Worm (Caenorhabditis elegans): ENCODE data around the gene cdk-1.

Gene cdk-1

DNA sequence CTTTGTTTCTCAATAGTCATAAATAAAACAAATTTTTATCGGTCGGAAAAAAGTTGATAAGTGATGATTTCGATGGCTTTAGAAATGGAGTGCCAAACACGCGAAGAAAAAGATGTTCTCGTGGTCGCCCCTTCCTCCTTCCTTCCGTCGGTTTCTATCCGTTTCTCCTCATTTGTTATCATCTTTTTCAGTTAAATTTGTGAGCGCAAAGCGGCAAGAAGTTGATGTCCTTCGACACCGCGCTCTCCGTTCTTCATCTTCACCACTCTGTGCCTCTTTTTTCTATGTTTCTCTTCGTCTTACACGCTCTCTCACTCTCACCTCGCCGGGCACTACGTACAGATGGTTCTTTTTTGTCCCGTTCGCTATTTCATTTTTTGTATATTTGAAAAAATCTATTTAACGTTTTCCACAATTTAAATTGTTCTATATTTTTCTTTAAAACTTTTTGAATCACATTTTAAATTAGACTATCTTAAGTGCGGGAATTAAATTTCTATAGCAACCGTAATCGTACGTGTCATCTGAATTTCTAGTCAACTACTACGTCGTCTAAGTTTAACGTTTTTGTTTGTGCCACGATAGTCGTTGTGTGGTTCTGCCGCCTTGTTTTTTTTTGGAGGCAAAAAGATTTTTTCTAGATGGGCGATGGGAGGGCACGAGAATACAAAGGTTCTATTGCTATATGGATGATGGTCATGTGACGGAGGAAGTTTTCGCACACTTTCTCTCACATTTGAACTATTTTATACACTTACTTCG, 48.5 kb upstream of the cdk-1 start:
- TF ChIP-seq egl-27 (tag; optimal IDR thresholded peaks at IDR 0.05): no peak
- peak; percentile 45 for TF ChIP-seq fkh-10 (GFP tag; optimal IDR thresholded peaks at IDR 0.05)
- TF ChIP-seq ama-1 (optimal IDR thresholded peaks at IDR 0.05): no peak
- TF ChIP-seq nhr-28 (tag; optimal IDR thresholded peaks at IDR 0.05): no peak
- TF ChIP-seq lin-35 (GFP tag; optimal IDR thresholded peaks at IDR 0.05): peak in 1 of 2 experiments; percentile 29
- TF ChIP-seq snu-23 (GFP tag; optimal IDR thresholded peaks at IDR 0.05): peak; percentile 1
- no peak for TF ChIP-seq ets-5 (GFP tag; IDR thresholded peaks at IDR 0.05)
- TF ChIP-seq blmp-1 (tag; optimal IDR thresholded peaks at IDR 0.05): peak; percentile 36
- TF ChIP-seq efl-1 (optimal IDR thresholded peaks at IDR 0.05): peak in 1 of 2 experiments; percentile 1
- peak in 1 of 2 experiments; percentile 73 for TF ChIP-seq efl-1 (GFP tag; optimal IDR thresholded peaks at IDR 0.05 in 1 of 2)
- TF ChIP-seq lin-14 (GFP tag; optimal IDR thresholded peaks at IDR 0.05): peak; percentile 91
- no peak for TF ChIP-seq nhr-237 (tag; optimal IDR thresholded peaks at IDR 0.05)
- peak; percentile 1 for TF ChIP-seq skn-1 (tag; optimal IDR thresholded peaks at IDR 0.05)
- peak; percentile 36 for TF ChIP-seq nhr-71 (tag; optimal IDR thresholded peaks at IDR 0.05)
- peak in 1 of 2 experiments; percentile 19 for TF ChIP-seq mdl-1 (tag; optimal IDR thresholded peaks at IDR 0.05)
- TF ChIP-seq fos-1 (tag; optimal IDR thresholded peaks at IDR 0.05): no peak
- TF ChIP-seq nhr-90 (tag; optimal IDR thresholded peaks at IDR 0.05; ENCODE audit: poor library complexity): no peak
- TF ChIP-seq F16B12.6 (tag; optimal IDR thresholded peaks at IDR 0.05): no peak
- peak; percentile 30 for TF ChIP-seq pag-3 (tag; optimal IDR thresholded peaks at IDR 0.05; ENCODE audit: borderline replicate concordance, insufficient read depth)
- TF ChIP-seq mep-1 (tag; optimal IDR thresholded peaks at IDR 0.05): peak; percentile 7
- no peak for TF ChIP-seq unc-62 (GFP tag; optimal IDR thresholded peaks at IDR 0.05)
- peak in 1 of 6 experiments; percentile 43 for TF ChIP-seq elt-3 (tag; optimal IDR thresholded peaks at IDR 0.05)
- peak; percentile 17 for TF ChIP-seq rnt-1 (tag; optimal IDR thresholded peaks at IDR 0.05)
- TF ChIP-seq jun-1 (tag; optimal IDR thresholded peaks at IDR 0.05): no peak
- TF ChIP-seq C34B4.2 (tag; optimal IDR thresholded peaks at IDR 0.05): no peak
- TF ChIP-seq nhr-85 (tag): peak; percentile 71

DNA sequence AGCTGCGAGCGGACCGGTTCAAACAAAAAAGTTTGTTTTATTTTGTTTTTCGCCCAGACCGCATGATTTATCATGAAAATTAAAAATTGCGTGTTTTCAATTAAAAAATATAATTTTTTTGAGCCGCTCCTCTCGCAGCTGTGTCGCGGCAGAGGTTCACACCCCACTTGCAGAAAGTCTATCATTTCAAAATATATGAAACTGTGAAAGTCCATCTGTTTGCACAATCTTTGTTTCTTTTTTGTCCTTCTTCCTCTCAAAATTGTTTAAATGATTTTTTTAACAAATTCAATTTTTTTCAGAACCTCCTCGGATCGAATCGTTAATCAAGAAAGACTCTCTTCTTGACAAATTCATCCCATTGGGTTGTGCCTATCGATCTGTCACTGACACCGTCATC, 47.7 kb upstream of the cdk-1 start, which contains the start of gene tlk-1:
Gene tlk-1, plus strand, starts transcription at position 301 of the 400 bp plus-strand sequence.
- TF ChIP-seq tbx-2 (tag; optimal IDR thresholded peaks at IDR 0.05): no peak
- no peak for TF ChIP-seq mdl-1 (tag; optimal IDR thresholded peaks at IDR 0.05)
- no peak for TF ChIP-seq nhr-71 (tag; optimal IDR thresholded peaks at IDR 0.05)
- TF ChIP-seq hlh-4 (tag; optimal IDR thresholded peaks at IDR 0.05): no peak
- TF ChIP-seq mab-9 (GFP tag; IDR thresholded peaks at IDR 0.05): no peak
- TF ChIP-seq Y116A8C.19 (tag; optimal IDR thresholded peaks at IDR 0.05; ENCODE audit: borderline replicate concordance): no peak
- TF ChIP-seq irx-1 (tag; optimal IDR thresholded peaks at IDR 0.05): no peak
- TF ChIP-seq unc-130 (tag; optimal IDR thresholded peaks at IDR 0.05): no peak
- TF ChIP-seq grh-1 (GFP tag; IDR thresholded peaks at IDR 0.05): no peak
- no peak for TF ChIP-seq skn-1 (tag; optimal IDR thresholded peaks at IDR 0.05)
- TF ChIP-seq nhr-90 (tag; optimal IDR thresholded peaks at IDR 0.05; ENCODE audit: poor library complexity): no peak

DNA sequence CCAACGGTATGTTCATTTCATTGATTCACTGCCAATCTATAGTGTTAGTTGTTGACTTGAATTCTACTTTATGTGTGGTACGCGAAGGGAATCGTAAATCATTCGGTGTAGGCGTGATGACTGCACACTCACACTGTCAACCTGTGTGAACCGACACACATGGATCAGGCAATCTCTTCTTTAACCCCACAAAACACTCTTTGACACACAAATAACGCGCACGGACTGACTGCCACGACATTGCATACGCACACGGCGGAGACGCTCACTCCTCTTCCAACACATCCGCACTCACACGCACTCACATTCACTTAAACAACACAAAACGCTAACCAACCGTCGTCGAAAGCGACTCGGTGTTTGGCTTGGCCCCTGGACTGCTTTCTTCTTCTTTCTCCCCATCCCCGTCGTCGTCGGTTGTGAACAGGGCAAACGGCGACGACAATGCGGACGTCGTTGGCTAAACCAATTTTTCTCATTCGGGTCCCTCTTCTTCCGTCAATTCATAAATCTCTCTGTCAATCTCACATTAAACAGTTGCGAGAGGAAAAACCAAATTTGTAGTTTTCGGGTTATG, 47.1 kb upstream of the cdk-1 start:
- no peak for TF ChIP-seq zag-1 (tag; optimal IDR thresholded peaks at IDR 0.05)
- no peak for TF ChIP-seq nhr-11 (tag; optimal IDR thresholded peaks at IDR 0.05)
- no peak for TF ChIP-seq xbp-1 (tag; optimal IDR thresholded peaks at IDR 0.05)
- TF ChIP-seq nhr-71 (tag; optimal IDR thresholded peaks at IDR 0.05): no peak
- no peak for TF ChIP-seq ceh-82 (tag; optimal IDR thresholded peaks at IDR 0.05)
- TF ChIP-seq irx-1 (tag; optimal IDR thresholded peaks at IDR 0.05): no peak
- peak; percentile 19 for TF ChIP-seq blmp-1 (tag; optimal IDR thresholded peaks at IDR 0.05)
- TF ChIP-seq ztf-11 (tag; optimal IDR thresholded peaks at IDR 0.05): no peak
- TF ChIP-seq pax-3 (tag; optimal IDR thresholded peaks at IDR 0.05): no peak
- TF ChIP-seq skn-1 (tag; optimal IDR thresholded peaks at IDR 0.05): no peak
- TF ChIP-seq unc-86 (tag; optimal IDR thresholded peaks at IDR 0.05): no peak
- TF ChIP-seq ces-1 (GFP tag; optimal IDR thresholded peaks at IDR 0.05): no peak
- TF ChIP-seq lin-14 (GFP tag; optimal IDR thresholded peaks at IDR 0.05): peak; percentile 43
- TF ChIP-seq tlp-1 (tag; optimal IDR thresholded peaks at IDR 0.05): no peak
- TF ChIP-seq tbx-2 (tag; optimal IDR thresholded peaks at IDR 0.05): no peak
- TF ChIP-seq C34B4.2 (tag; optimal IDR thresholded peaks at IDR 0.05): no peak
- TF ChIP-seq ama-1 (optimal IDR thresholded peaks at IDR 0.05): no peak
- no peak for TF ChIP-seq fkh-8 (tag; optimal IDR thresholded peaks at IDR 0.05)
- TF ChIP-seq pqm-1 (tag; optimal IDR thresholded peaks at IDR 0.05): no peak
- no peak for TF ChIP-seq dpl-1 (GFP tag; optimal IDR thresholded peaks at IDR 0.05)
- TF ChIP-seq nhr-19 (GFP tag; conservative IDR thresholded peaks at IDR 0.05): no peak
- TF ChIP-seq unc-98 (GFP tag; IDR thresholded peaks at IDR 0.05): no peak
- TF ChIP-seq vab-15 (tag; optimal IDR thresholded peaks at IDR 0.05): no peak
